Worm (Caenorhabditis elegans) whole organism, dauer: ENCODE measurements around the gene T28H11.7.

ENCODE experiments used
- unc-62 ChIP-seq: sonication (generic microtip); optimal IDR thresholded peaks from 2 replicates; lab custom pipeline; 2017; ENCODE audit warnings: missing biosample characterization, missing genetic modification reagents, missing genetic modification characterization

T28H11.7 gene

DNA sequence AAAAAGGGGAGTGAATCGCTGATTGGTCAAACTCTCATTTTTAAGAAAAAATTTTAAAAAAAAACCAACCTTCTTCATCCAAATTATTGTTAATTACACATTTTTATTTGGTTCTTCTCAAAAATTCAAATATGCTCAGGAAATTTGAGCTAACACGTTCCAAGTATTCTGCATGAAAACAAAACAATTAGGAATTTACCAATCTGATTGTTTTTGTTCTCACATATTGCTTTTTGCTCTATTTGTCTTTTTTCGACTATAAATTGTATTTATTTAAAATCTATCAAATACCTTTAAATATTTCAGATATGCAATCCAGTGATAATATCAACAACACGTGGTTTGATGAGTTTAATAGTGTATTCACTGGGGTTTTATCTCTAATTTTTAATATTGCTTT is 4.7 kb downstream of the T28H11.7 start, which contains the start of gene srm-1:
Gene srm-1 (plus strand): TSS at position 301 of the 400 bp plus-strand sequence.
- TF ChIP-seq unc-62: no peak

- no peak for TF ChIP-seq unc-62
These were observed 8.6 kb downstream of the T28H11.7 start, which contains the start of gene srm-2 for ce11 chrIV:5008378-5008777. Gene srm-2 (plus strand): TSS chrIV:5008678.

DNA sequence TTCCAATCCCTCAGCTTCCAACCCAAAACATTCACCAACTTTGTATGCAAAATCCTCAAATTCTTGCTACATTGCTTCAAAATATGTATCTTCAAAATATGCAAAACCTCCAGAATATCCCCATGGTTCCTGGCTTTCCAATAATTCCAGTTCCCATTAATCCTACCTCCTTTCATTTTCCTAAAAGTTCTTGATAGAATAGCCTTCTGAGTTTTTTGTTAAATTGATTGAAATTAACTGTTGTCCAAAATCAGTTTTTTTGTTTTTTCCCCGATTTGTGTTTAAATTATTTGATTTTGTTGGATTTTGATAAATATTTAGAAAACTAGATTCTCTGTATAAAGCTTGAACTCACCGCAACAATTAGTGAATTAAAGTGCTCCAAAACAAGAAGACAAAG is 11.8 kb downstream of the T28H11.7 start:
- no peak for TF ChIP-seq unc-62

- no peak for TF ChIP-seq unc-62
These were observed 14.5 kb downstream of the T28H11.7 start, which contains the start of gene pes-1 for ce11 chrIV:5002448-5002847. Gene pes-1 (plus strand): TSS chrIV:5002748.

- TF ChIP-seq unc-62: no peak
These were observed 20.0 kb downstream of the T28H11.7 start for ce11 chrIV:4996956-4997355.

ce11 chrIV:4995842-4996241 is 21.1 kb downstream of the T28H11.7 start, which contains the start of gene ssq-2:
Gene ssq-2 (plus strand): TSS chrIV:4996142.
- TF ChIP-seq unc-62: no peak

ce11 chrIV:4993128-4993527 is 23.8 kb downstream of the T28H11.7 start:
- TF ChIP-seq unc-62: no peak

DNA sequence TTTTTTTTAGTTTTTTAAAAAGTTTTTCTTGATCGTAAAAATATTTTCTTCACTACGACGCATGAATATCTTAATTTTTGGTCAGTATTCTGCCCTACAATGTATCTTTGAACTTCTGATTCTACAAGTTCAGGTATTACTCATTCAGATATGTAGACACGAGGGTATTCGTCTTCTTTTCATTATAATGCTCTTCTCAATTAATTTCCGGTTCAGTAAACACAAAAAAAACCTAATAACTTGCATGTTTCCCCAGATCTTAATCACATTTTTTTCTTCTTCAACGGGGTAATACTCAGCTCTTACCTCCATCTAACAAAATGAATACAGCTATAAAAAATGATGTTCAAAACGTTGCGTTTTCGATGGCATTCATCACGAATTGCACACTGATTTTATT is 24.9 kb downstream of the T28H11.7 start, which contains the start of gene str-162:
Gene str-162 (plus strand): TSS at position 301 of the 400 bp plus-strand sequence.
- no peak for TF ChIP-seq unc-62

ce11 chrIV:4988531-4988930 is 28.4 kb downstream of the T28H11.7 start, which contains the start of gene E03H12.7:
Gene E03H12.7 (minus strand): TSS chrIV:4988631.
- TF ChIP-seq unc-62: no peak

DNA sequence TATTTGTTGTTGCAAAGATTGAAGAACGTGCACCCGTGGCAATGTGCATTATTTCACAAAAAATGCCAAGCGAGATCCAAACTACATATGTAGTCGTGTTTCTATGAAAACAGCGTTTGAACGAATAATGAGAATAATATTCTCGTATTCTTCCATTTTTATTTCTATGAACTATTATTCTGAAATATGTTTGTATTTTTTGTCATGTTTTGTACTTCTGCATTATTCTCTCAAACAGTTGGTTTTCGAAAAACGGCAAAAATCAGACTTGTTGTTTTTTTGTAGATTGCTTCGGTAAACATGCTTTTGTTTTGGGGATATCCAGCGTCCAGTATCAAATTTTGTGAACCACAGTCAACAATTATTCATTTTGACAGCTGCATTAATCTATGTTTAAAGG is 30.7 kb downstream of the T28H11.7 start, which contains the start of gene clec-177:
Gene clec-177 (plus strand): TSS at position 301 of the 400 bp plus-strand sequence.
- TF ChIP-seq unc-62: no peak

DNA sequence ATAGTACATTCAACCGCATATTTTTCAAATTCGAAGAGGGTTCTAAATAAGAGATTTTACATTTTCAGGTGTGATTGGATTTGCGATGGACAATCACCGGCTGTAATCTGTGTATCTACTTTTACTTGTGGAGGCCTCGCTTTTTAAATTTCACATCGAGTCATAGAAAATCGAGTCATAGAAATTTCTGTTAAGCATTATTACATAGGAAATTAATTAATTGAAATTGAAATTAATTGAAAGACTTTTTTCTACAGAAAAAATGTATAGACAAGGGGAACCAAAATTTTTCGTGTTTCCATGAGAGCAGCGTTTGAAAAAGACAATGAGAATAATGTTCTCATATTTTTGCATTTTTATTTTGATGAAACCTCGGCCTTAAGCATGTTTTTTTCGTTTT is 33.2 kb downstream of the T28H11.7 start, which contains the start of gene clec-176:
Gene clec-176 (plus strand): TSS at position 301 of the 400 bp plus-strand sequence.
- TF ChIP-seq unc-62: no peak

- no peak for TF ChIP-seq unc-62
These were observed 34.5 kb downstream of the T28H11.7 start, which contains the start of gene E03H12.4 for ce11 chrIV:4982477-4982876. Gene E03H12.4 (plus strand): TSS chrIV:4982596.

- TF ChIP-seq unc-62: no peak
These were observed 35.9 kb downstream of the T28H11.7 start, which contains the start of gene srz-24 for ce11 chrIV:4981027-4981426. Gene srz-24 (minus strand): TSS chrIV:4981127.

ce11 chrIV:4977176-4977693 is 39.7 kb downstream of the T28H11.7 start, which contains the start of gene E03H12.5:
Gene E03H12.5 (plus strand): TSS chrIV:4977226.
- TF ChIP-seq unc-62: no peak

ce11 chrIV:4975995-4976394 is 41.0 kb downstream of the T28H11.7 start, which contains the start of gene Y9C9A.16:
Gene Y9C9A.16 (minus strand): TSS chrIV:4976125.
- no peak for TF ChIP-seq unc-62

- TF ChIP-seq unc-62: no peak
These were observed 47.6 kb downstream of the T28H11.7 start, which contains the start of gene Y9C9A.13 for ce11 chrIV:4969419-4969818. Gene Y9C9A.13 (minus strand): TSS chrIV:4969519.
